Fruit fly (Drosophila melanogaster): ENCODE results near the gene Ost48.
A peak's percentile ranks its signal among the peaks of the same experiment; 100 is the strongest.

Ost48 gene

DNA sequence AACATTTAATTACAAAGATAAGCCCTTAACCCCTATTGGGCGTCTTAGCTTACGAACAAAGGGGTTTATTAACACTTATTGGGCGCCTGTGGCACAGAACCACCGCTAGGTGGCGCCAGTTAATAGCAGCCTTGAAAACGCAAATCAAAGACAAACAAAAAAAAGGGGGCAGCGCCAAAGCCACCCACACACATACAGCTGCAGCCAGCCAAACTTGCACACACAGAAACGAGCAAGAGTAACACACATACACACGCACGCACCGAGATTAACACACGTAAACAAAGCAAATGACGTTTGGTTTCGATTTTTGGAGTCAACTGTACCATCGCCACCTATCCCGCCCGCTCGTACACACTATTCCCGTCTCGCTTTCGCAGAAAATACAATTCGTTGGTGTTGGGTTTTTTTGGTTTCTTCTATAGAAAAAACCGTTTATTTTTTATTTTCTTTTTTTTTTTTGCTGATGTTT lies 6.2 kb downstream of the Ost48 start (continued):
- TF ChIP-seq sug (tag; optimal IDR thresholded peaks at IDR 0.05) (peak; percentile 33), CG14860 (GFP tag; IDR thresholded peaks at IDR 0.05; ENCODE audit: partially characterized antibody) (no peak), YL-1 (GFP tag; optimal IDR thresholded peaks at IDR 0.05) (peak; percentile 58), gem (tag; optimal IDR thresholded peaks at IDR 0.05) (no peak), ERR (GFP tag; optimal IDR thresholded peaks at IDR 0.05) (peak; percentile 41), CG7372 (GFP tag; IDR thresholded peaks at IDR 0.05) (no peak), exex (tag; optimal IDR thresholded peaks at IDR 0.05) (peak; percentile 22), Lim3 (GFP tag; IDR thresholded peaks at IDR 0.05) (no peak), dysf (GFP tag; IDR thresholded peaks at IDR 0.05) (peak; percentile 34; the same call in 1 of the 3 replicates), Stat92E (GFP tag; optimal IDR thresholded peaks at IDR 0.05) (peak in 1 of 3 experiments; percentile 17), Ets97D (GFP tag; optimal IDR thresholded peaks at IDR 0.05) (peak; percentile 15), ranshi (GFP tag; IDR thresholded peaks at IDR 0.05) (peak; percentile 5; the same call in 1 of the 2 replicates), CG10959 (GFP tag; IDR thresholded peaks at IDR 0.05) (peak; percentile 71), sqz (GFP tag; optimal IDR thresholded peaks at IDR 0.05) (peak; percentile 83), dmrt99B (tag; optimal IDR thresholded peaks at IDR 0.05) (no peak), chinmo (GFP tag; IDR thresholded peaks at IDR 0.05; ENCODE audit: partially characterized antibody) (peak; percentile 97), sob (GFP tag; IDR thresholded peaks at IDR 0.05) (peak; percentile 64; the same call in 1 of the 2 replicates), dimm (GFP tag; IDR thresholded peaks at IDR 0.05) (no peak), CG13894 (tag; optimal IDR thresholded peaks at IDR 0.05) (peak; percentile 69), Dip2 (GFP tag; IDR thresholded peaks at IDR 0.05) (peak; percentile 69; the same call in 1 of the 2 replicates), tap (tag; optimal IDR thresholded peaks at IDR 0.05) (no peak), Rfx (GFP tag; IDR thresholded peaks at IDR 0.05) (peak; percentile 35), CG17568 (GFP tag; optimal IDR thresholded peaks at IDR 0.05) (no peak), Nf-YB (GFP tag; optimal IDR thresholded peaks at IDR 0.05) (peak; percentile 53), CG12391 (tag; optimal IDR thresholded peaks at IDR 0.05) (peak; percentile 31), CG3847 (GFP tag; IDR thresholded peaks at IDR 0.05) (peak; percentile 36), Dad (GFP tag; optimal IDR thresholded peaks at IDR 0.05) (peak; percentile 6), CG30403 (GFP tag; optimal IDR thresholded peaks at IDR 0.05) (peak; percentile 28), Meics (GFP tag; optimal IDR thresholded peaks at IDR 0.05) (peak; percentile 49), sc (optimal IDR thresholded peaks at IDR 0.05) (no peak), sc (GFP tag; optimal IDR thresholded peaks at IDR 0.05) (no peak), CG17359 (tag; optimal IDR thresholded peaks at IDR 0.05) (peak; percentile 32), sim (GFP tag; IDR thresholded peaks at IDR 0.05) (peak; percentile 23; the same call in 1 of the 2 replicates), CG10979 (tag; optimal IDR thresholded peaks at IDR 0.05) (peak; percentile 48), cato (GFP tag; optimal IDR thresholded peaks at IDR 0.05; ENCODE audit: borderline replicate concordance) (no peak), CG17361 (GFP tag; IDR thresholded peaks at IDR 0.05) (0 out of 3 replicates have a peak, but pooled peaks have one; percentile 18), row (GFP tag; IDR thresholded peaks at IDR 0.05) (peak; percentile 60; the same call in 2 of the 3 replicates), tgo (GFP tag; IDR thresholded peaks at IDR 0.05) (0 out of 3 replicates have a peak, but pooled peaks have one; percentile 15), ftz-f1 (GFP tag; optimal IDR thresholded peaks at IDR 0.05) (peak; percentile 96), Lhr (GFP tag; optimal IDR thresholded peaks at IDR 0.05) (no peak), tna (GFP tag; IDR thresholded peaks at IDR 0.05; ENCODE audit: partially characterized antibody) (peak; percentile 18; the same call in 1 of the 2 replicates), TFAM (GFP tag; optimal IDR thresholded peaks at IDR 0.05) (no peak), nerfin-1 (tag; optimal IDR thresholded peaks at IDR 0.05) (no peak), gcm (GFP tag; optimal IDR thresholded peaks at IDR 0.05) (peak; percentile 39), CG15696 (tag; optimal IDR thresholded peaks at IDR 0.05) (no peak), lilli (GFP tag; optimal IDR thresholded peaks at IDR 0.05) (peak; percentile 42), CG31365 (tag; optimal IDR thresholded peaks at IDR 0.05) (no peak), Dek (tag; optimal IDR thresholded peaks at IDR 0.05) (peak; percentile 35), CG11247 (GFP tag; IDR thresholded peaks at IDR 0.05) (peak; percentile 11; the same call in 1 of the 2 replicates)
